Worm (Caenorhabditis elegans) whole organism, L1 larva: Measurements from ENCODE around the gene acs-10.

Experiments
- fos-1 ChIP-seq: fragments of 150-350 bp; optimal IDR thresholded peaks from 2 replicates; lab custom pipeline; 2014; ENCODE audit warnings: missing biosample characterization, missing genetic modification characterization
- mdl-1 ChIP-seq, 2 experiments: fragments of 150-350 bp; optimal IDR thresholded peaks; 2 replicates each; lab custom pipeline; 2014 to 2017; ENCODE audit warnings: missing biosample characterization in 2 of 2, missing genetic modification characterization in 2 of 2, inconsistent platforms in 1 of 2

DNA sequence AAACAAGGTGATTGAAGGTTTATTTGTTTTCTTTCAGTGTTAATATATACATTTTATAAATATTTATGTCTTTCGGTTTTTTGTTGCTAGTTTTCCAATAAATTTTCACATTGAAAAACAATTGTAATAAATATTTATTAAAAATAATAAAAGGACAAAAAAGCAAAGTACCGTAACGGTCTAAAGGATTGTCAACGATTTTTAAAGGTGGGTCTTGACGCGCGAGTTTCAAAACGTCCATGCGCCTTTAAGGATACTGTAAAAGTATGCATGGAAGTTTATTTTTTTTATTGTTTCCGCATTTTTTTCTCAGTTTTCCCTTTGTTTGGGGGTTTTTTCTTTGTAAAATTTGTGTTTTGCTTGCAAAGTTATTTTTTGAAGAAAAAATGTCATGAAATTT, 46.6 kb downstream of the acs-10 start:
- no peak for TF ChIP-seq fos-1 (tag; lab: Kevin White, UChicago)
- TF ChIP-seq mdl-1 (tag; optimal IDR thresholded peaks at IDR 0.05; lab: Kevin White, UChicago) = no peak
